Worm (Caenorhabditis elegans): ENCODE data around the gene nas-19.

ce11 chrV:11410902-11411561 is 8.5 kb upstream of the nas-19 start, which contains the start of the genes K03B8.8 and grl-3:
- no peak for TF ChIP-seq nhr-12 (tag; optimal IDR thresholded peaks at IDR 0.05)
- no peak for TF ChIP-seq mep-1 (tag; optimal IDR thresholded peaks at IDR 0.05)
- no peak for TF ChIP-seq snpc-4 (tag; optimal IDR thresholded peaks at IDR 0.05)
